Fruit fly (Drosophila melanogaster) whole organism, prepupa: ENCODE data around the gene Mocs2A.

Experiments
- CG10669 ChIP-seq: fragments of 200-800 bp; sonication (Bioruptor generic); optimal IDR thresholded peaks from 3 replicates; lab custom pipeline; 2018; ENCODE audit warnings: missing biosample characterization, mild to moderate bottlenecking, missing genetic modification characterization, moderate library complexity
- CG11762 ChIP-seq: fragments of 200-800 bp; sonication (Bioruptor generic); optimal IDR thresholded peaks from 3 replicates; lab custom pipeline; 2016; ENCODE audit warnings: missing biosample characterization, missing genetic modification characterization; ENCODE audit not compliant: insufficient read depth
- CG15336 ChIP-seq: fragments of 200-800 bp; sonication (Bioruptor generic); IDR thresholded peaks from 2 replicates; pipeline ENCODE4 v1.3.6; 2022; ENCODE audit warnings: missing biosample characterization, missing genetic modification characterization
- CG1621 ChIP-seq: fragments of 200-800 bp; sonication (Bioruptor generic); optimal IDR thresholded peaks from 3 replicates; lab custom pipeline; 2018; ENCODE audit warnings: missing biosample characterization, mild to moderate bottlenecking, missing genetic modification characterization
- CG32006 ChIP-seq: fragments of 200-800 bp; sonication (Bioruptor generic); optimal IDR thresholded peaks from 3 replicates; lab custom pipeline; 2017; ENCODE audit warnings: missing biosample characterization, mild to moderate bottlenecking, missing genetic modification characterization
- CG3919 ChIP-seq: fragments of 200-800 bp; sonication (Bioruptor generic); optimal IDR thresholded peaks from 3 replicates; lab custom pipeline; 2016; ENCODE audit warnings: missing biosample characterization, missing genetic modification characterization
- CG6163 ChIP-seq: fragments of 200-800 bp; sonication (Bioruptor generic); IDR thresholded peaks from 3 replicates; pipeline ENCODE4 v1.3.6; 2022; ENCODE audit warnings: missing biosample characterization, missing genetic modification characterization
- CG6792 ChIP-seq: fragments of 200-800 bp; sonication (Bioruptor generic); optimal IDR thresholded peaks from 3 replicates; lab custom pipeline; 2016; ENCODE audit warnings: missing biosample characterization, missing genetic modification characterization
- CG6854 ChIP-seq: fragments of 200-800 bp; sonication (Bioruptor generic); optimal IDR thresholded peaks from 2 replicates; lab custom pipeline; 2017; ENCODE audit warnings: missing biosample characterization, mild to moderate bottlenecking, missing genetic modification characterization
- CG8319 ChIP-seq: fragments of 200-800 bp; sonication (Bioruptor generic); optimal IDR thresholded peaks from 3 replicates; lab custom pipeline; 2016; ENCODE audit warnings: missing biosample characterization, missing genetic modification characterization
- Eip93F ChIP-seq: fragments of 200-800 bp; sonication (Bioruptor generic); optimal IDR thresholded peaks from 2 replicates; lab custom pipeline; 2016; ENCODE audit warnings: missing biosample characterization, mild to moderate bottlenecking, missing genetic modification characterization
- Ets21C ChIP-seq: fragments of 200-800 bp; sonication (Bioruptor generic); optimal IDR thresholded peaks from 3 replicates; lab custom pipeline; 2016; ENCODE audit warnings: missing biosample characterization, missing genetic modification characterization
- Hr38 ChIP-seq: sonication (Bioruptor generic); optimal IDR thresholded peaks from 2 replicates; lab custom pipeline; 2016; ENCODE audit warnings: missing biosample characterization, missing genetic modification characterization
- Lpt ChIP-seq: fragments of 200-800 bp; sonication (Bioruptor generic); optimal IDR thresholded peaks from 3 replicates; lab custom pipeline; 2016; ENCODE audit warnings: missing biosample characterization, missing genetic modification characterization
- Sox102F ChIP-seq: fragments of 200-800 bp; sonication (Bioruptor generic); optimal IDR thresholded peaks from 2 replicates; lab custom pipeline; 2016; ENCODE audit warnings: missing biosample characterization, mild to moderate bottlenecking, missing genetic modification characterization
- cyc ChIP-seq: fragments of 200-800 bp; sonication (Bioruptor generic); optimal IDR thresholded peaks from 3 replicates; lab custom pipeline; 2016; ENCODE audit warnings: missing biosample characterization, missing genetic modification characterization
- dac ChIP-seq: fragments of 200-800 bp; sonication (Bioruptor generic); optimal IDR thresholded peaks from 2 replicates; lab custom pipeline; 2017; ENCODE audit warnings: missing biosample characterization, mild to moderate bottlenecking, missing genetic modification characterization
- esn ChIP-seq: fragments of 200-800 bp; sonication (Bioruptor generic); optimal IDR thresholded peaks from 2 replicates; lab custom pipeline; 2016; ENCODE audit warnings: missing biosample characterization, mild to moderate bottlenecking, missing genetic modification characterization, moderate library complexity
- fd59A ChIP-seq: fragments of 200-800 bp; sonication (Bioruptor generic); optimal IDR thresholded peaks from 2 replicates; lab custom pipeline; 2017; ENCODE audit warnings: missing biosample characterization, mild to moderate bottlenecking, missing genetic modification characterization, missing genetic modification reagents
- fd85E ChIP-seq: fragments of 200-800 bp; sonication (Bioruptor generic); optimal IDR thresholded peaks from 3 replicates; lab custom pipeline; 2016; ENCODE audit warnings: missing biosample characterization, missing genetic modification characterization
- lz ChIP-seq: fragments of 200-800 bp; sonication (Bioruptor generic); optimal IDR thresholded peaks from 3 replicates; lab custom pipeline; 2016; ENCODE audit warnings: missing biosample characterization, missing genetic modification characterization
- ss ChIP-seq, 2 experiments: fragments of 200-800 bp; sonication (Bioruptor generic); optimal IDR thresholded peaks; 2 replicates in 1 of 2; 3 replicates in 1 of 2; lab custom pipeline; 2017 to 2018; ENCODE audit warnings: mild to moderate bottlenecking in 2 of 2, missing biosample characterization in 2 of 2, missing genetic modification characterization in 2 of 2, moderate library complexity in 1 of 2
- topi ChIP-seq: fragments of 200-800 bp; sonication (Bioruptor generic); optimal IDR thresholded peaks from 3 replicates; lab custom pipeline; 2016; ENCODE audit warnings: missing biosample characterization, missing genetic modification characterization

Gene Mocs2A

dm6 chr3R:25078665-25079064 lies 48.5 kb downstream of the Mocs2A start:
- TF ChIP-seq CG11762 (GFP tag; lab: Kevin White, UChicago) (no peak), CG10669 (GFP tag; lab: Kevin White, UChicago) (no peak), CG1621 (tag; lab: Kevin White, UChicago) (no peak), Hr38 (GFP tag; lab: Kevin White, UChicago) (no peak), CG6163 (no peak), topi (no peak), CG8319 (GFP tag; lab: Kevin White, UChicago) (no peak), CG15336 (GFP tag; lab: Robert Waterston, UW) (no peak), CG6792 (GFP tag; lab: Kevin White, UChicago) (no peak), Eip93F (GFP tag; lab: Kevin White, UChicago) (no peak), esn (GFP tag; lab: Kevin White, UChicago) (no peak), ss (GFP tag; optimal IDR thresholded peaks at IDR 0.05; lab: Kevin White, UChicago) (no peak), cyc (GFP tag; lab: Kevin White, UChicago) (no peak), fd85E (GFP tag; lab: Kevin White, UChicago) (no peak), Lpt (GFP tag; lab: Kevin White, UChicago) (no peak), lz (GFP tag; lab: Kevin White, UChicago) (no peak), CG32006 (GFP tag; lab: Kevin White, UChicago) (no peak), CG6854 (GFP tag; lab: Kevin White, UChicago) (no peak)

DNA sequence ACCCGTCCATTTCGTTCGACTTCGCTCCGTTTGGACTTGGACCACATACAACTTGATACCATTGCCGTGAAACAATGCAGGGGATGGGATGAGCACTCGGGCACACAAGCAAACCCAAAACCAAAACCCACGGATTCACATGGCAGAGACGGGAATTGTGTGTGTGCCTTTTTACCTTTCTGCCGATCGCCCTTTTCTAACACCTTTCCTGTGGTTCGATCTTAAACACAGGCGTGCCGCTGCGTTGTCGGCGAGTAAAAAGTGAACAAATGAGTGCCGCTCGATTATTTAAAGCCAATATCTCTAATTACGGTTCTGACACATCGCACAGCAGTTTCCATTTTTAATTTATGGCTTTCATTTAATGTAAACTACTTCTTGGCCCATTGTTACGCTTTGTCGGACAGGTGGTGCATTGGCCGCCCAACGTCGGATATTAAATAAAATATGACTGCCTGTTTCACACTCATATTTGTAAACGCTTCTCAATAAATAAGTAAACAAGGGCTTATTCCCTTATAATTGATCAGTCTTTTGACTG lies 49.8 kb downstream of the Mocs2A start:
- TF ChIP-seq Sox102F (GFP tag; lab: Kevin White, UChicago) = no peak
- no peak for TF ChIP-seq Ets21C (GFP tag; lab: Kevin White, UChicago)
- TF ChIP-seq Hr38 (GFP tag; lab: Kevin White, UChicago) = no peak
- TF ChIP-seq CG1621 (tag; lab: Kevin White, UChicago) = no peak
- TF ChIP-seq ss (GFP tag; optimal IDR thresholded peaks at IDR 0.05; lab: Kevin White, UChicago) = no peak
- no peak for TF ChIP-seq CG15336 (GFP tag; lab: Robert Waterston, UW)
- TF ChIP-seq fd59A (GFP tag; lab: Kevin White, UChicago) = no peak
- no peak for TF ChIP-seq dac
- TF ChIP-seq CG3919 (GFP tag; lab: Kevin White, UChicago) = no peak
